Worm (Caenorhabditis elegans): ENCODE measurements around the gene zer-1.

DNA sequence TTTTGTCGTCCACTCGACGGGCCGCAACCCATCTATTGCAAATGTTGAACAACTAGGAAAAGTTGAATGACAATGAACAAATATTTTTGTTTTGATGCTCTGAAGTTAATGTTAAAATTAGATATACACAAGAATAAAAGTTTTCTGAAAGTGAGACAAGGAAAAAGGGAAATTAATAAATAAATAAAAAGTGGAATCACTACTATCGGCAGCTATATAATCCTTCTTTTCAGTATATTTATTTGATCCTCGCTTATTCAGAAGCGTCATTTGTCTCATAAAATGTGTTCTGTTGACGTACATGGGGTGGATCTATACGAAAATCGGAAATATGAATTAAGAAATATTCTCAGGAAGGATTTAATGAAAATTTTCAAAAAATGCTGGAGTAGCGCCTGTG is 39.6 kb upstream of the zer-1 start, which contains the start of gene pef-1:
- TF ChIP-seq tbx-2 (tag; optimal IDR thresholded peaks at IDR 0.05) (no peak), mec-3 (tag; optimal IDR thresholded peaks at IDR 0.05; ENCODE audit: borderline replicate concordance) (no peak), ceh-34 (tag; optimal IDR thresholded peaks at IDR 0.05) (no peak), ceh-2 (tag; optimal IDR thresholded peaks at IDR 0.05) (no peak), elt-2 (tag; optimal IDR thresholded peaks at IDR 0.05) (no peak), unc-55 (GFP tag; optimal IDR thresholded peaks at IDR 0.05) (no peak), che-1 (tag; optimal IDR thresholded peaks at IDR 0.05) (no peak), hlh-13 (GFP tag; optimal IDR thresholded peaks at IDR 0.05) (no peak), lin-11 (tag; optimal IDR thresholded peaks at IDR 0.05) (no peak)

Data from whole organism, late embryonic.